Worm (Caenorhabditis elegans): ENCODE data around the gene aakb-2.

DNA sequence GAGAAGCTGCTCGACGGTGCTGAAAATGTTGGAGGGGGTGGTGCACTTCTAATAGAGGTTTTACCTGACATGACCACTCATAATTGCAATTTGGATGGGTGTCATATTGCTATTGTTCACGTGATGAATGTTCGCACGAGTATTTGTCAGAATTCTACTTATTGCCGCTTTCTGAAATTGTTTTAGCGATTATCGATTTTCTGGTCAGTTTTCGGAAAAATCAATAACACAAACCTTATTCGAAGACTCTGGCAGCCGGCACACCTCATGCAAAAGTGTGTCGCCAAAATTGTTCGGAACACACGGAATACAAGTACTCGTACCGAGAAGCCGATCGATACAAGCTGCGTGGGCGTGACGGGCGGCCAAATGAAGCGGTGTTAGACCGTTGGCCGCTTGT lies 51.4 kb downstream of the aakb-2 start:
- TF ChIP-seq flt-1 (GFP tag; IDR thresholded peaks at IDR 0.05): no peak
- TF ChIP-seq klf-2 (GFP tag; conservative IDR thresholded peaks at IDR 0.05): no peak
- no peak for TF ChIP-seq med-1 (GFP tag; optimal IDR thresholded peaks at IDR 0.05; ENCODE audit: insufficient read depth)
- no peak for TF ChIP-seq cog-1 (tag; optimal IDR thresholded peaks at IDR 0.05)
- no peak for TF ChIP-seq ztf-29 (GFP tag; IDR thresholded peaks at IDR 0.05)
- no peak for TF ChIP-seq tab-1 (GFP tag; IDR thresholded peaks at IDR 0.05)
- no peak for TF ChIP-seq ref-1 (GFP tag; conservative IDR thresholded peaks at IDR 0.05)
- no peak for TF ChIP-seq ztf-23 (GFP tag; IDR thresholded peaks at IDR 0.05)
- peak; percentile 63 for TF ChIP-seq T22C8.4 (GFP tag; IDR thresholded peaks at IDR 0.05)
